Fruit fly (Drosophila melanogaster): Measurements from ENCODE around the gene Trpml.

- no peak for TF ChIP-seq Ravus (GFP tag; IDR thresholded peaks at IDR 0.05)
- TF ChIP-seq CG7839 (tag; optimal IDR thresholded peaks at IDR 0.05), result no peak
- TF ChIP-seq CG14014 (GFP tag; IDR thresholded peaks at IDR 0.05), result no peak
- no peak for TF ChIP-seq bowl (GFP tag; IDR thresholded peaks at IDR 0.05)
- no peak for TF ChIP-seq HmgD (GFP tag; optimal IDR thresholded peaks at IDR 0.05)
- no peak for TF ChIP-seq tup (GFP tag; optimal IDR thresholded peaks at IDR 0.05)
- no peak for TF ChIP-seq Fer1 (GFP tag; optimal IDR thresholded peaks at IDR 0.05)
These were observed 42.1 kb downstream of the Trpml start for dm6 chr3L:19676050-19676449.

Measured in whole organism, embryonic.